Worm (Caenorhabditis elegans) whole organism, L3 larva: Measurements from ENCODE around the gene M151.2.

Experiments
- ZK546.5 ChIP-seq: sonication (generic microtip); optimal IDR thresholded peaks from 2 replicates; lab custom pipeline; 2017; ENCODE audit warnings: missing biosample characterization, missing genetic modification characterization
- snpc-4 ChIP-seq: fragments of 150-350 bp; optimal IDR thresholded peaks from 2 replicates; lab custom pipeline; 2014; ENCODE audit warnings: missing biosample characterization, missing genetic modification characterization

ce11 chrII:3664470-3664869 is 33.6 kb downstream of the M151.2 start, which contains the start of gene F19B10.3:
- TF ChIP-seq ZK546.5 (no peak), snpc-4 (tag; lab: Kevin White, UChicago) (no peak)
